Fruit fly (Drosophila melanogaster) whole organism, wandering third instar larva: ENCODE measurements around the gene Rab39.

Experiments used
- Abd-B ChIP-seq: fragments of >200 bp; optimal IDR thresholded peaks from 2 replicates; lab custom pipeline; 2017; ENCODE audit warnings: missing biosample characterization, missing genetic modification characterization
- CG32264 ChIP-seq: fragments of 200-800 bp; sonication (Bioruptor generic); optimal IDR thresholded peaks from 2 replicates; lab custom pipeline; 2016; ENCODE audit warnings: missing biosample characterization, missing genetic modification characterization
- CG9705 ChIP-seq: fragments of 200-800 bp; sonication (Bioruptor generic); optimal IDR thresholded peaks from 2 replicates; lab custom pipeline; 2018; ENCODE audit warnings: missing biosample characterization, mild to moderate bottlenecking, missing genetic modification characterization
- CrebA ChIP-seq: fragments of 200-800 bp; sonication (Bioruptor generic); optimal IDR thresholded peaks from 2 replicates; lab custom pipeline; 2016; ENCODE audit warnings: missing biosample characterization, mild to moderate bottlenecking, missing genetic modification characterization, borderline replicate concordance
- Dfd ChIP-seq: fragments of >200 bp; optimal IDR thresholded peaks from 2 replicates; lab custom pipeline; 2017; ENCODE audit warnings: missing biosample characterization, missing genetic modification characterization
- Dif ChIP-seq: fragments of 200-275, 200-300 bp; sonication (Bioruptor generic); optimal IDR thresholded peaks from 2 replicates; lab custom pipeline; 2018; ENCODE audit warnings: missing biosample characterization, missing genetic modification characterization; ENCODE audit not compliant: partially characterized antibody
- GATAd ChIP-seq: sonication (Bioruptor generic); optimal IDR thresholded peaks from 2 replicates; lab custom pipeline; 2016; ENCODE audit warnings: missing biosample characterization, missing genetic modification characterization
- HLH106 ChIP-seq: fragments of 200-800 bp; optimal IDR thresholded peaks from 3 replicates; lab custom pipeline; 2019; ENCODE audit warnings: missing biosample characterization, mild to moderate bottlenecking, missing genetic modification characterization, moderate library complexity
- Hnf4 ChIP-seq: fragments of 200-800 bp; sonication (Bioruptor generic); optimal IDR thresholded peaks from 2 replicates; lab custom pipeline; 2016; ENCODE audit warnings: missing biosample characterization, mild to moderate bottlenecking, missing genetic modification characterization
- Hr78 ChIP-seq: fragments of >200 bp; optimal IDR thresholded peaks from 2 replicates; lab custom pipeline; 2017; ENCODE audit warnings: missing biosample characterization, missing genetic modification characterization
- Hr83 ChIP-seq: fragments of 200-300 bp; sonication (Bioruptor generic); optimal IDR thresholded peaks from 2 replicates; lab custom pipeline; 2016; ENCODE audit warnings: missing biosample characterization, mild to moderate bottlenecking, missing genetic modification characterization, moderate library complexity; ENCODE audit not compliant: poor library complexity, severe bottlenecking
- Jra ChIP-seq: sonication (Bioruptor generic); optimal IDR thresholded peaks from 2 replicates; lab custom pipeline; 2016; ENCODE audit warnings: missing biosample characterization, missing genetic modification characterization
- Mio ChIP-seq: sonication (Bioruptor generic); optimal IDR thresholded peaks from 2 replicates; lab custom pipeline; 2016; ENCODE audit warnings: missing biosample characterization, missing genetic modification characterization
- Myc ChIP-seq: fragments of >200 bp; optimal IDR thresholded peaks from 2 replicates; lab custom pipeline; 2017
- N ChIP-seq: fragments of >200 bp; optimal IDR thresholded peaks from 2 replicates; lab custom pipeline; 2018; ENCODE audit warnings: missing biosample characterization, missing external identifiers, missing genetic modification characterization
- OdsH ChIP-seq: fragments of 200-800 bp; sonication (Bioruptor generic); optimal IDR thresholded peaks from 2 replicates; lab custom pipeline; 2016; ENCODE audit warnings: missing biosample characterization, mild to moderate bottlenecking, missing genetic modification characterization
- Rel ChIP-seq, 2 experiments: fragments of 200-800 bp; sonication (Bioruptor generic) in 1 of 2; optimal IDR thresholded peaks; 2 replicates in 1 of 2; 3 replicates in 1 of 2; lab custom pipeline; 2016 to 2019; ENCODE audit warnings: mild to moderate bottlenecking in 2 of 2, missing biosample characterization in 2 of 2, missing genetic modification characterization in 2 of 2, moderate library complexity in 1 of 2
- Sp1 ChIP-seq: fragments of 200-800 bp; sonication (Bioruptor generic); optimal IDR thresholded peaks from 3 replicates; lab custom pipeline; 2019; ENCODE audit warnings: missing biosample characterization, mild to moderate bottlenecking, missing genetic modification characterization, moderate library complexity
- Vsx2 ChIP-seq: fragments of 200-300, 225-300 bp; sonication (Bioruptor generic); optimal IDR thresholded peaks from 2 replicates; lab custom pipeline; 2018; ENCODE audit warnings: missing biosample characterization, missing genetic modification characterization; ENCODE audit not compliant: partially characterized antibody
- br ChIP-seq: fragments of 200-800 bp; sonication (Bioruptor generic); optimal IDR thresholded peaks from 2 replicates; lab custom pipeline; 2016; ENCODE audit warnings: missing biosample characterization, missing genetic modification characterization
- brk ChIP-seq: fragments of 200-800 bp; sonication (Bioruptor generic); optimal IDR thresholded peaks from 2 replicates; lab custom pipeline; 2016; ENCODE audit warnings: missing biosample characterization, mild to moderate bottlenecking, missing genetic modification characterization
- dl ChIP-seq, 2 experiments: fragments of 175-275, 200-275 bp in 1 of 2; fragments of 200-275 bp in 1 of 2; sonication (Bioruptor generic); optimal IDR thresholded peaks; lab custom pipeline; 2018; ENCODE audit warnings: mild to moderate bottlenecking in 2 of 2, missing biosample characterization in 2 of 2, missing genetic modification characterization in 2 of 2, moderate library complexity in 2 of 2; ENCODE audit not compliant: partially characterized antibody in 2 of 2, insufficient read depth in 1 of 2
- dmrt93B ChIP-seq: fragments of 200-800 bp; sonication (Bioruptor generic); optimal IDR thresholded peaks from 2 replicates; lab custom pipeline; 2018; ENCODE audit warnings: missing biosample characterization, mild to moderate bottlenecking, missing genetic modification characterization
- dsf ChIP-seq: sonication (Bioruptor generic); optimal IDR thresholded peaks from 2 replicates; lab custom pipeline; 2016; ENCODE audit warnings: missing biosample characterization, missing genetic modification characterization, borderline replicate concordance
- ey ChIP-seq: fragments of 200-800 bp; sonication (Bioruptor generic); optimal IDR thresholded peaks from 2 replicates; lab custom pipeline; 2016; ENCODE audit warnings: missing biosample characterization, missing genetic modification characterization
- foxo ChIP-seq, 2 experiments: fragments of 200-800 bp; sonication (Bioruptor generic); optimal IDR thresholded peaks; 2 replicates in 1 of 2; 3 replicates in 1 of 2; lab custom pipeline; 2016 to 2017; ENCODE audit warnings: missing biosample characterization in 2 of 2, missing genetic modification characterization in 2 of 2
- fru ChIP-seq: fragments of 200-800 bp; sonication (Bioruptor generic); optimal IDR thresholded peaks from 3 replicates; lab custom pipeline; 2016; ENCODE audit warnings: missing biosample characterization, mild to moderate bottlenecking, missing genetic modification characterization
- h ChIP-seq: fragments of 200-800 bp; sonication (Bioruptor generic); optimal IDR thresholded peaks from 3 replicates; lab custom pipeline; 2016; ENCODE audit warnings: missing biosample characterization, mild to moderate bottlenecking, missing genetic modification characterization
- jim ChIP-seq: fragments of 175-275, 200-325 bp; sonication (Bioruptor generic); optimal IDR thresholded peaks from 2 replicates; lab custom pipeline; 2016; ENCODE audit warnings: missing biosample characterization, mild to moderate bottlenecking, missing genetic modification characterization
- lola ChIP-seq: fragments of >200 bp; optimal IDR thresholded peaks from 2 replicates; lab custom pipeline; 2017; ENCODE audit warnings: missing biosample characterization, missing genetic modification characterization
- pan ChIP-seq: fragments of >200 bp; optimal IDR thresholded peaks from 2 replicates; lab custom pipeline; 2017
- psq ChIP-seq: fragments of 200-800 bp; sonication (Bioruptor generic); optimal IDR thresholded peaks from 3 replicates; lab custom pipeline; 2017; ENCODE audit warnings: missing biosample characterization, mild to moderate bottlenecking, missing genetic modification characterization, moderate library complexity
- rgr ChIP-seq: fragments of 200-800 bp; sonication (Bioruptor generic); optimal IDR thresholded peaks from 3 replicates; lab custom pipeline; 2016; ENCODE audit warnings: missing biosample characterization, mild to moderate bottlenecking, missing genetic modification characterization
- sage ChIP-seq: fragments of 200-800 bp; sonication (Bioruptor generic); optimal IDR thresholded peaks from 2 replicates; lab custom pipeline; 2016; ENCODE audit warnings: missing biosample characterization, mild to moderate bottlenecking, missing genetic modification characterization
- sv ChIP-seq: fragments of 200-800 bp; sonication (Bioruptor generic); optimal IDR thresholded peaks from 3 replicates; lab custom pipeline; 2016; ENCODE audit warnings: missing biosample characterization, missing genetic modification characterization
- tai ChIP-seq: sonication (Bioruptor generic); optimal IDR thresholded peaks from 2 replicates; lab custom pipeline; 2016; ENCODE audit warnings: missing biosample characterization, missing genetic modification characterization
- usp ChIP-seq: fragments of >200 bp; optimal IDR thresholded peaks from 2 replicates; lab custom pipeline; 2017; ENCODE audit warnings: missing biosample characterization, missing genetic modification characterization
- woc ChIP-seq: sonication (Bioruptor generic); optimal IDR thresholded peaks from 2 replicates; lab custom pipeline; 2016; ENCODE audit warnings: missing biosample characterization, mild to moderate bottlenecking, missing genetic modification characterization

Rab39 gene

dm6 chrX:7696711-7697654, 37.7 kb upstream of the Rab39 start:
- TF ChIP-seq CrebA (GFP tag; lab: Kevin White, UChicago) (peak; percentile 92), Rel (GFP tag; optimal IDR thresholded peaks at IDR 0.05; lab: Kevin White, UChicago) (peak; percentile 79), Rel (tag; optimal IDR thresholded peaks at IDR 0.05; lab: Kevin White, UChicago) (peak; percentile 91), CG32264 (GFP tag; lab: Kevin White, UChicago) (peak; percentile 85), Hnf4 (GFP tag; lab: Kevin White, UChicago) (peak; percentile 94), jim (GFP tag; lab: Kevin White, UChicago) (peak; percentile 56), Myc (lab: Kevin White, UChicago) (no peak), Dif (peak; percentile 99), brk (peak; percentile 90), woc (GFP tag; lab: Kevin White, UChicago) (peak; percentile 95), Hr78 (no peak), foxo (GFP tag; optimal IDR thresholded peaks at IDR 0.05; lab: Kevin White, UChicago) (peak; percentile 83 to 97), h (GFP tag; lab: Kevin White, UChicago) (peak; percentile 98), sage (GFP tag; lab: Kevin White, UChicago) (peak; percentile 92), Jra (GFP tag; lab: Kevin White, UChicago) (peak; percentile 89), tai (GFP tag; lab: Kevin White, UChicago) (peak; percentile 86), sv (GFP tag; lab: Kevin White, UChicago) (peak; percentile 90), GATAd (peak; percentile 44), dl (GFP tag; optimal IDR thresholded peaks at IDR 0.05; lab: Kevin White, UChicago; ENCODE audit: insufficient read depth in 1 of 2, partially characterized antibody in 2 of 2) (peak; percentile 96 to 98), pan (lab: Kevin White, UChicago) (no peak), dmrt93B (GFP tag; lab: Kevin White, UChicago) (peak; percentile 94), Sp1 (GFP tag; lab: Kevin White, UChicago) (peak; percentile 97), Abd-B (GFP tag; lab: Kevin White, UChicago) (no peak), dsf (GFP tag; lab: Kevin White, UChicago) (peak; percentile 72), br (GFP tag; lab: Kevin White, UChicago) (peak; percentile 95), lola (GFP tag; lab: Kevin White, UChicago) (no peak), N (GFP tag; lab: Kevin White, UChicago) (no peak), Mio (peak; percentile 74), fru (GFP tag; lab: Kevin White, UChicago) (peak; percentile 96), usp (GFP tag; lab: Kevin White, UChicago) (no peak), HLH106 (tag; lab: Kevin White, UChicago) (peak; percentile 97), Vsx2 (GFP tag; lab: Kevin White, UChicago) (peak; percentile 95), CG9705 (peak; percentile 96), ey (GFP tag; lab: Kevin White, UChicago) (peak; percentile 97), Hr83 (GFP tag; lab: Kevin White, UChicago) (peak; percentile 24), OdsH (GFP tag; lab: Kevin White, UChicago) (peak; percentile 96), psq (peak; percentile 93), rgr (GFP tag; lab: Kevin White, UChicago) (peak; percentile 97), Dfd (GFP tag; lab: Kevin White, UChicago) (peak; percentile 79)
